Worm (Caenorhabditis elegans) whole organism, L1 larva: ENCODE results near the gene T09B9.5.
A peak's percentile ranks its signal among the peaks of the same experiment; 100 is the strongest.

ENCODE experiments used
- C16A3.4 ChIP-seq: fragments of 150-350 bp; optimal IDR thresholded peaks from 2 replicates; lab custom pipeline; 2014; ENCODE audit warnings: missing biosample characterization, missing genetic modification characterization
- C34B4.2 ChIP-seq: sonication (generic microtip); optimal IDR thresholded peaks from 2 replicates; lab custom pipeline; 2017; ENCODE audit warnings: mild to moderate bottlenecking, missing genetic modification characterization, missing compliant biosample characterization
- F16B12.6 ChIP-seq: fragments of 150-350 bp; optimal IDR thresholded peaks from 2 replicates; lab custom pipeline; 2014; ENCODE audit warnings: missing biosample characterization, missing genetic modification characterization
- Y116A8C.19 ChIP-seq: sonication (generic microtip); optimal IDR thresholded peaks from 2 replicates; lab custom pipeline; 2016; ENCODE audit warnings: missing compliant biosample characterization, missing genetic modification characterization, borderline replicate concordance
- ceh-63 ChIP-seq: fragments of 200-800 bp; sonication (Bioruptor generic); optimal IDR thresholded peaks from 2 replicates; lab custom pipeline; 2018; ENCODE audit warnings: mild to moderate bottlenecking, missing genetic modification characterization, missing compliant biosample characterization
- ceh-8 ChIP-seq: fragments of 200-800 bp; sonication (Bioruptor generic); optimal IDR thresholded peaks from 2 replicates; lab custom pipeline; 2018; ENCODE audit warnings: mild to moderate bottlenecking, missing genetic modification characterization, moderate library complexity, missing compliant biosample characterization
- ceh-82 ChIP-seq, 3 experiments: fragments of 150-350 bp in 1 of 3; sonication (generic microtip) in 2 of 3; optimal IDR thresholded peaks; 2 replicates each; lab custom pipeline; 2014 to 2017; ENCODE audit warnings: missing biosample characterization in 3 of 3, missing genetic modification characterization in 3 of 3
- ces-1 ChIP-seq: fragments of 150-350 bp; optimal IDR thresholded peaks from 2 replicates; lab custom pipeline; 2014; ENCODE audit warnings: missing biosample characterization, missing genetic modification reagents, missing genetic modification characterization
- dpl-1 ChIP-seq, 3 experiments: fragments of 150-350 bp in 2 of 3; sonication (generic microtip) in 1 of 3; optimal IDR thresholded peaks; 2 replicates each; lab custom pipeline; 2014 to 2017; ENCODE audit warnings: missing biosample characterization in 3 of 3, missing genetic modification characterization in 3 of 3, missing genetic modification reagents in 3 of 3
- dsc-1 ChIP-seq: sonication (generic microtip); optimal IDR thresholded peaks from 2 replicates; lab custom pipeline; 2016; ENCODE audit warnings: mild to moderate bottlenecking, missing genetic modification characterization, missing compliant biosample characterization
- efl-1 ChIP-seq, 4 experiments: fragments of 150-350 bp; optimal IDR thresholded peaks in 3 of 4; peaks in 1 of 4; 1 replicate in 1 of 4; 2 replicates in 3 of 4; lab custom pipeline; 2014; ENCODE audit warnings: missing biosample characterization in 2 of 4, missing genetic modification characterization in 2 of 4, missing genetic modification reagents in 2 of 4
- egl-27 ChIP-seq, 2 experiments: fragments of 150-350 bp in 1 of 2; sonication (generic microtip); optimal IDR thresholded peaks; 3 replicates each; lab custom pipeline; 2017 to 2018; ENCODE audit warnings: missing biosample characterization in 2 of 2, missing genetic modification characterization in 2 of 2, missing genetic modification reagents in 2 of 2
- elt-2 ChIP-seq: sonication (generic microtip); optimal IDR thresholded peaks from 2 replicates; lab custom pipeline; 2016; ENCODE audit warnings: missing genetic modification characterization, mild to moderate bottlenecking, inconsistent platforms, missing compliant biosample characterization, missing genetic modification reagents
- ets-5 ChIP-seq: fragments of 200-800 bp; sonication (Bioruptor generic); IDR thresholded peaks from 2 replicates; pipeline ENCODE4 v1.3.6; 2022; ENCODE audit warnings: missing genetic modification characterization, missing compliant biosample characterization
- fos-1 ChIP-seq: fragments of 150-350 bp; optimal IDR thresholded peaks from 2 replicates; lab custom pipeline; 2014; ENCODE audit warnings: missing biosample characterization, missing genetic modification characterization
- grh-1 ChIP-seq: fragments of 200-800 bp; sonication (Bioruptor generic); IDR thresholded peaks from 2 replicates; pipeline ENCODE4 v1.3.6; 2022; ENCODE audit warnings: missing genetic modification reagents, missing genetic modification characterization, missing compliant biosample characterization
- hlh-17 ChIP-seq: fragments of 200-800 bp; sonication (Bioruptor generic); optimal IDR thresholded peaks from 2 replicates; lab custom pipeline; 2018; ENCODE audit warnings: missing genetic modification characterization, mild to moderate bottlenecking, missing compliant biosample characterization, moderate library complexity, borderline replicate concordance
- hpl-2 ChIP-seq: fragments of 150-350 bp; optimal IDR thresholded peaks from 2 replicates; lab custom pipeline; 2014; ENCODE audit warnings: missing biosample characterization, missing genetic modification reagents, missing genetic modification characterization
- isw-1 ChIP-seq: fragments of 200-800 bp; sonication (Bioruptor generic); IDR thresholded peaks from 2 replicates; pipeline ENCODE4 v1.3.6; 2022; ENCODE audit warnings: missing genetic modification characterization, missing compliant biosample characterization
- lir-3 ChIP-seq: sonication (generic microtip); optimal IDR thresholded peaks from 2 replicates; lab custom pipeline; 2016; ENCODE audit warnings: mild to moderate bottlenecking, missing genetic modification characterization, moderate library complexity, missing compliant biosample characterization; ENCODE audit not compliant: poor library complexity
- lsy-2 ChIP-seq, 2 experiments: fragments of 150-350 bp; optimal IDR thresholded peaks; 2 replicates each; lab custom pipeline; 2014; ENCODE audit warnings: missing biosample characterization in 2 of 2, missing genetic modification characterization in 2 of 2
- mab-9 ChIP-seq: fragments of 200-800 bp; sonication (Bioruptor generic); IDR thresholded peaks from 2 replicates; pipeline ENCODE4 v1.3.6; 2022; ENCODE audit warnings: missing genetic modification reagents, missing genetic modification characterization, missing compliant biosample characterization
- mef-2 ChIP-seq: fragments of 150-350 bp; optimal IDR thresholded peaks from 2 replicates; lab custom pipeline; 2014; ENCODE audit warnings: missing biosample characterization, missing genetic modification characterization
- nhr-12 ChIP-seq: sonication (generic microtip); optimal IDR thresholded peaks from 2 replicates; lab custom pipeline; 2017; ENCODE audit warnings: missing biosample characterization, missing genetic modification characterization
- nhr-19 ChIP-seq: fragments of 200-800 bp; sonication (Bioruptor generic); conservative IDR thresholded peaks from 2 replicates; pipeline ENCODE4 v1.3.6; 2022; ENCODE audit warnings: missing genetic modification characterization, missing compliant biosample characterization
- nhr-28 ChIP-seq: fragments of 150-350 bp; optimal IDR thresholded peaks from 2 replicates; lab custom pipeline; 2014; ENCODE audit warnings: missing biosample characterization, missing genetic modification characterization
- nhr-47 ChIP-seq: sonication (generic microtip); optimal IDR thresholded peaks from 2 replicates; lab custom pipeline; 2016; ENCODE audit warnings: mild to moderate bottlenecking, missing genetic modification characterization, moderate library complexity, missing compliant biosample characterization
- nhr-71 ChIP-seq: sonication (generic microtip); optimal IDR thresholded peaks from 2 replicates; lab custom pipeline; 2016; ENCODE audit warnings: mild to moderate bottlenecking, missing genetic modification characterization, moderate library complexity, missing compliant biosample characterization
- nhr-77 ChIP-seq: fragments of 150-350 bp; optimal IDR thresholded peaks from 2 replicates; lab custom pipeline; 2014; ENCODE audit warnings: missing biosample characterization, missing genetic modification characterization
- nhr-84 ChIP-seq: sonication (generic microtip); optimal IDR thresholded peaks from 2 replicates; lab custom pipeline; 2017; ENCODE audit warnings: missing biosample characterization, missing genetic modification characterization
- nhr-90 ChIP-seq: sonication (generic microtip); optimal IDR thresholded peaks from 2 replicates; lab custom pipeline; 2016; ENCODE audit warnings: mild to moderate bottlenecking, missing genetic modification characterization, missing compliant biosample characterization; ENCODE audit not compliant: poor library complexity
- pax-3 ChIP-seq: fragments of 200-800 bp; sonication (Bioruptor generic); optimal IDR thresholded peaks from 2 replicates; lab custom pipeline; 2018; ENCODE audit warnings: mild to moderate bottlenecking, missing genetic modification characterization, moderate library complexity, missing compliant biosample characterization
- pqm-1 ChIP-seq: sonication (generic microtip); optimal IDR thresholded peaks from 3 replicates; lab custom pipeline; 2017; ENCODE audit warnings: missing biosample characterization, missing genetic modification characterization
- rnt-1 ChIP-seq: sonication (generic microtip); optimal IDR thresholded peaks from 2 replicates; lab custom pipeline; 2016; ENCODE audit warnings: mild to moderate bottlenecking, missing genetic modification characterization, moderate library complexity, missing compliant biosample characterization
- skn-1 ChIP-seq: fragments of 150-350 bp; optimal IDR thresholded peaks from 2 replicates; lab custom pipeline; 2014; ENCODE audit warnings: missing biosample characterization, missing genetic modification characterization
- snpc-4 ChIP-seq: fragments of 150-350 bp; optimal IDR thresholded peaks from 2 replicates; lab custom pipeline; 2014; ENCODE audit warnings: missing biosample characterization, missing genetic modification characterization
- snu-23 ChIP-seq: sonication (generic microtip); optimal IDR thresholded peaks from 2 replicates; lab custom pipeline; 2016; ENCODE audit warnings: missing genetic modification characterization, missing compliant biosample characterization
- sox-4 ChIP-seq: sonication (generic microtip); optimal IDR thresholded peaks from 2 replicates; lab custom pipeline; 2016; ENCODE audit warnings: missing genetic modification characterization, missing compliant biosample characterization
- swsn-7 ChIP-seq: sonication (generic microtip); optimal IDR thresholded peaks from 2 replicates; lab custom pipeline; 2016; ENCODE audit warnings: missing genetic modification characterization, missing compliant biosample characterization
- unc-130 ChIP-seq: fragments of 150-350 bp; optimal IDR thresholded peaks from 2 replicates; lab custom pipeline; 2017; ENCODE audit warnings: missing biosample characterization, missing genetic modification characterization, inconsistent platforms
- unc-62 ChIP-seq: fragments of 150-350 bp; optimal IDR thresholded peaks from 2 replicates; lab custom pipeline; 2014; ENCODE audit warnings: missing biosample characterization, missing genetic modification reagents, missing genetic modification characterization
- unc-86 ChIP-seq: sonication (generic microtip); optimal IDR thresholded peaks from 2 replicates; lab custom pipeline; 2016; ENCODE audit warnings: missing genetic modification characterization, missing compliant biosample characterization
- unc-98 ChIP-seq: fragments of 200-800 bp; sonication (Bioruptor generic); IDR thresholded peaks from 2 replicates; pipeline ENCODE4 v1.3.6; 2022; ENCODE audit warnings: missing genetic modification characterization, missing compliant biosample characterization
- vab-15 ChIP-seq: sonication (generic microtip); optimal IDR thresholded peaks from 2 replicates; lab custom pipeline; 2017; ENCODE audit warnings: missing genotype, mild to moderate bottlenecking, missing genetic modification characterization, missing compliant biosample characterization
- xbp-1 ChIP-seq: sonication (generic microtip); optimal IDR thresholded peaks from 2 replicates; lab custom pipeline; 2016; ENCODE audit warnings: missing genetic modification characterization, missing compliant biosample characterization
- zag-1 ChIP-seq: fragments of 150-350 bp; optimal IDR thresholded peaks from 2 replicates; lab custom pipeline; 2014; ENCODE audit warnings: missing biosample characterization, missing genetic modification characterization
- zip-4 ChIP-seq: fragments of 200-800 bp; sonication (Bioruptor generic); optimal IDR thresholded peaks from 2 replicates; lab custom pipeline; 2018; ENCODE audit warnings: mild to moderate bottlenecking, missing genetic modification characterization, moderate library complexity, missing compliant biosample characterization
- ztf-4 ChIP-seq: fragments of 150-350 bp; optimal IDR thresholded peaks from 2 replicates; lab custom pipeline; 2014; ENCODE audit warnings: missing biosample characterization, missing genetic modification characterization

The T09B9.5 gene

DNA sequence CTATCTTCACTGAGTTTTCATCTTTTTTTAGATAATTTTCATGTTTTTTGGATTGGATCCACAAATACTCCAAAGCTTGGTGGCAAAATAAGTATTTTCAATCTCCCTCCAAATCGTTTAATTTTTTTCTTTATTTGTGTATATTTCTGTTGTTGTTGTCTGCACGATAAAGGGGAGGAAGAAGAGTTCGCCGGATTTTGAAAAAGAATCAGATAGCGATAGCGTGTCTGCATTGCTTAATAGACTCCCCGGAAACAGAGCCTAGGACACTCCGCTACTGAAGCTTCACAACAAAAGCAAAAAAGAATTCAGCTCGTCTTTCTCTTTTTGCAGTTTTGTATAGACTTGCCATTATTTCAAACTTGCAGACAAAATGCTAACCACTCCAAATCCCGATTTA lies at the start of gene T09B9.5:
TSS of gene T09B9.5 (plus strand) at position 301 of the 400 bp plus-strand sequence.
- TF ChIP-seq dsc-1 (tag; lab: Kevin White, UChicago) (no peak), C34B4.2 (tag; lab: Kevin White, UChicago) (no peak), skn-1 (tag; lab: Kevin White, UChicago) (no peak), nhr-28 (tag; lab: Kevin White, UChicago) (no peak), unc-98 (GFP tag; lab: Robert Waterston, UW) (no peak)

DNA sequence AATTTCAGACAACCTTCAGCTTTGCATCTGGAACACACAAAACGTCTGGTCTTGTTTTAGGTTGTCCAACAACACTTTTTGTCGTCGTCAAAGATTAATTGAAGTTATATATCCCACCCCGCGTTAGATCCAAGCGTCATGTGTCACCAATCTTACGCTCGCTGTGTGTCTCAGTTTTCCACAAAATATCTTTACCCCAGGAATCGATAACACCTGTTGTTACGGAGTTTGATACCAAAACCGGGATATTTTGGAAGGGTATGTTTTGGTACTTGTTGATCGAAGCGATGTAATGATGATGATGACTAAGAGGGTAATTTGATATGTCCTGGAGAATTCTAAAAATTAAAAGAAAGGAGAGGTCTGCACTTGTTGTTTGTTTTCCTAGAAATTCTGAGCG lies 42.1 kb upstream of the T09B9.5 start:
- TF ChIP-seq efl-1 (optimal IDR thresholded peaks at IDR 0.05; lab: Kevin White, UChicago), result no peak
- peak in 1 of 2 experiments; percentile 79 for TF ChIP-seq efl-1 (GFP tag; optimal IDR thresholded peaks at IDR 0.05 in 1 of 2; lab: Kevin White, UChicago)
- no peak for TF ChIP-seq nhr-19 (GFP tag; lab: Robert Waterston, UW)
- peak; percentile 77 for TF ChIP-seq dsc-1 (tag; lab: Kevin White, UChicago)
- peak; percentile 17 for TF ChIP-seq nhr-71
- peak; percentile 45 for TF ChIP-seq rnt-1 (tag; lab: Kevin White, UChicago)
- TF ChIP-seq ceh-63, result no peak
- no peak for TF ChIP-seq nhr-12

DNA sequence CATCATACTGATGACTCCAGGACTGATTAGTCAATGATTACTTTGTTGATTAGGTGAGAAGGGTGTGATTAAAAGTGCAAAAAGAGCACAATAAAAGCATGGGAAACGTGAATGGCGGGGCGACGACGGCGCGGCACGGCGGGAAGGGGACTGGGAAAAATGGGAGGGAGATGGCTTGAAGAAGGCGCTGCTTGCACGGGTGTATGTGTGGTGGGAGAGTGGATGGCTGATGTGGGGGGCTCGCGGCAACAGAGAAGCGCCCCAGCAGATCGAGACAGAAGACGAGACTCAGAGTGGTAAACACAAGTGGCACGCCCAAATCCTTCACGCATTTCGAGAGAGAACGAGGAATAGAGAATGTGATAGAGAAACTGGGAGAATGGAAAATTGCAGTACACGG lies 39.9 kb upstream of the T09B9.5 start, which contains the start of gene F15G9.5:
TSS of gene F15G9.5 (minus strand) at position 159 of the 400 bp plus-strand sequence.
- TF ChIP-seq Y116A8C.19 (tag; lab: Kevin White, UChicago) (no peak), fos-1 (tag; lab: Kevin White, UChicago) (no peak), pqm-1 (tag; lab: Kevin White, UChicago) (no peak), ztf-4 (tag; lab: Kevin White, UChicago) (no peak), nhr-47 (tag; lab: Kevin White, UChicago) (peak; percentile 15), egl-27 (tag; optimal IDR thresholded peaks at IDR 0.05; lab: Kevin White, UChicago) (no peak), nhr-19 (GFP tag; lab: Robert Waterston, UW) (0 out of 2 replicates have a peak, but pooled peaks have one; percentile 9), hpl-2 (no peak), ets-5 (GFP tag; lab: Robert Waterston, UW) (no peak), swsn-7 (tag; lab: Kevin White, UChicago) (peak; percentile 20), snpc-4 (tag; lab: Kevin White, UChicago) (no peak), dpl-1 (GFP tag; optimal IDR thresholded peaks at IDR 0.05; lab: Kevin White, UChicago) (no peak), nhr-77 (tag; lab: Kevin White, UChicago) (no peak), ceh-82 (tag; optimal IDR thresholded peaks at IDR 0.05; lab: Kevin White, UChicago) (peak in 2 of 3 experiments; percentile 21 to 30), mab-9 (GFP tag; lab: Robert Waterston, UW) (no peak), elt-2 (tag; lab: Kevin White, UChicago) (no peak), C16A3.4 (tag; lab: Kevin White, UChicago) (no peak), isw-1 (GFP tag; lab: Robert Waterston, UW) (no peak), lsy-2 (tag; optimal IDR thresholded peaks at IDR 0.05; lab: Kevin White, UChicago) (no peak), nhr-90 (tag; lab: Kevin White, UChicago) (no peak), ceh-8 (GFP tag; lab: Kevin White, UChicago) (no peak), sox-4 (no peak), rnt-1 (tag; lab: Kevin White, UChicago) (peak; percentile 49), zip-4 (GFP tag; lab: Kevin White, UChicago) (no peak), hlh-17 (no peak), dsc-1 (tag; lab: Kevin White, UChicago) (peak; percentile 28), lir-3 (tag; lab: Kevin White, UChicago) (no peak), F16B12.6 (tag; lab: Kevin White, UChicago) (no peak), ces-1 (GFP tag; lab: Kevin White, UChicago) (no peak), pax-3 (no peak), mef-2 (tag; lab: Kevin White, UChicago) (no peak), unc-86 (tag; lab: Kevin White, UChicago) (peak; percentile 30), xbp-1 (tag; lab: Kevin White, UChicago) (no peak), skn-1 (tag; lab: Kevin White, UChicago) (no peak), zag-1 (no peak), vab-15 (tag; lab: Kevin White, UChicago) (no peak), unc-130 (tag; lab: Kevin White, UChicago) (no peak), snu-23 (GFP tag; lab: Kevin White, UChicago) (peak; percentile 19), nhr-84 (tag; lab: Kevin White, UChicago) (no peak), grh-1 (GFP tag; lab: Robert Waterston, UW) (no peak), unc-62 (no peak)
